Worm (Caenorhabditis elegans) whole organism, early embryonic: ENCODE measurements around the gene kcc-3.

Source experiments
- B0310.2 ChIP-seq: sonication (generic microtip); optimal IDR thresholded peaks from 2 replicates; lab custom pipeline; 2016; ENCODE audit warnings: mild to moderate bottlenecking, missing genetic modification characterization, missing compliant biosample characterization
- F13C5.2 ChIP-seq: sonication (generic microtip); optimal IDR thresholded peaks from 2 replicates; lab custom pipeline; 2017; ENCODE audit warnings: mild to moderate bottlenecking, missing genetic modification characterization, inconsistent platforms, missing compliant biosample characterization
- aly-1 ChIP-seq: sonication (generic microtip); optimal IDR thresholded peaks from 2 replicates; lab custom pipeline; 2016; ENCODE audit warnings: missing genetic modification characterization, missing compliant biosample characterization
- ama-1 ChIP-seq: fragments of 150-350 bp; optimal IDR thresholded peaks from 2 replicates; lab custom pipeline; 2014
- ceh-13 ChIP-seq: fragments of 200-800 bp; sonication (Bioruptor generic); optimal IDR thresholded peaks from 2 replicates; lab custom pipeline; 2018; ENCODE audit warnings: mild to moderate bottlenecking, missing genetic modification characterization, missing compliant biosample characterization
- ceh-36 ChIP-seq: sonication (generic microtip); optimal IDR thresholded peaks from 2 replicates; lab custom pipeline; 2016; ENCODE audit warnings: missing genetic modification characterization, inconsistent platforms, missing compliant biosample characterization
- ets-7 ChIP-seq: sonication (generic microtip); optimal IDR thresholded peaks from 2 replicates; lab custom pipeline; 2016; ENCODE audit warnings: missing genotype, missing genetic modification characterization, missing compliant biosample characterization
- hmbx-1 ChIP-seq: sonication (generic microtip); optimal IDR thresholded peaks from 2 replicates; lab custom pipeline; 2016; ENCODE audit warnings: mild to moderate bottlenecking, missing genetic modification characterization, missing compliant biosample characterization
- hmg-4 ChIP-seq: fragments of 200-800 bp; sonication (Bioruptor generic); optimal IDR thresholded peaks from 2 replicates; lab custom pipeline; 2018; ENCODE audit warnings: mild to moderate bottlenecking, missing genetic modification characterization, missing compliant biosample characterization
- hnd-1 ChIP-seq: sonication (generic microtip); optimal IDR thresholded peaks from 2 replicates; lab custom pipeline; 2016; ENCODE audit warnings: missing genetic modification characterization, missing compliant biosample characterization
- tra-4 ChIP-seq: sonication (generic microtip); optimal IDR thresholded peaks from 2 replicates; lab custom pipeline; 2017; ENCODE audit warnings: missing genetic modification characterization, missing compliant biosample characterization

DNA sequence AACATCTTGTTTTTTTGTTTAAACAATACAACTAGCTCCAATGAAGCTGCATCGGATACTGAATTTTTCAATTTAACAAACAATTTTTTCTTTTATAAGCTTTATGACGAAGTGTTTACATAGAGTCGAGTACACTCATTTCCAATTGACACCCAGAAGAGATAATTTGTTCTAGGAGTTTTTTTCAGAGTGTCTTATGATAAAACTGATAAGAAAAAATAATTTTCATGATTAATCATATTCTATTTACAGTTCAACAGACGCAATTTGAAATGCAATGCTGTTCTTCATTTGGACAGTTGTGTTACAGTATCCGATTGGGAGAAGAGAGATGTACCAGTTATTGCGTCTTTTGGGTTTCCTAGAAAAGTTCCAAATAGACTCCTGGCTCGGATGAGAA lies 52.1 kb downstream of the kcc-3 start:
- TF ChIP-seq ama-1 (lab: Kevin White, UChicago) (no peak), B0310.2 (tag; lab: Kevin White, UChicago) (no peak), aly-1 (tag; lab: Kevin White, UChicago) (no peak), hmbx-1 (tag; lab: Kevin White, UChicago) (no peak), ceh-36 (tag; lab: Kevin White, UChicago) (no peak), tra-4 (tag; lab: Kevin White, UChicago) (no peak), hnd-1 (tag; lab: Kevin White, UChicago) (no peak), ets-7 (tag; lab: Kevin White, UChicago) (no peak), ceh-13 (GFP tag; lab: Kevin White, UChicago) (no peak), hmg-4 (GFP tag; lab: Kevin White, UChicago) (no peak), F13C5.2 (no peak)
